Fruit fly (Drosophila melanogaster) S2 (cell line): ENCODE measurements around the gene Adk1.

Experiments
- CG8478 ChIP-seq: fragments of >200 bp; optimal IDR thresholded peaks from 2 replicates; lab custom pipeline; 2018
- CTCF ChIP-seq, 2 experiments: fragments of >200 bp; optimal IDR thresholded peaks; 2 replicates each; lab custom pipeline; 2018

DNA sequence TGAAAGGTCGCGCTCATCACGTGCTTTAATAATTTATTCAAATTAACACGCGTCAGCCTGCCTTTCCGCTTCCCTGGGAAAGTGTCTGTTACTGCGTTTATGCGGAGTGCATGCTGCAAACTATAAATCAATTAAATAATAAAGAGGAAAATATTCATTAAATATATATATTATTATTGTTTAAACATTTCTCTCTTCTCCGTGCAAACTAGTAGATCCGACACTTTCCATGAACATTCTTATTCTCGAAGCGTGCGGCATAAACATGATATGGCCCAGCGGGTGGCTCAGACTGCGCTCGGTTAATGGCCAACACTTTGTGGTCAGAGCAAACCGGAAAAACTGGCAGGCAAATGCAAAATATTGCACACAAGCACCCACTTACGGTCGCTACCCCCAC lies 29.4 kb upstream of the Adk1 start:
- TF ChIP-seq CTCF (optimal IDR thresholded peaks at IDR 0.05; lab: Kevin White, UChicago) (no peak), CG8478 (lab: Kevin White, UChicago) (no peak)
